Worm (Caenorhabditis elegans) whole organism, midembryonic: Measurements from ENCODE around the gene Y46E12A.2.

ENCODE experiments used
- flt-1 ChIP-seq: fragments of 200-800 bp; sonication (Bioruptor generic); IDR thresholded peaks from 2 replicates; pipeline ENCODE4 v1.3.6; 2022; ENCODE audit warnings: missing genetic modification characterization, missing compliant biosample characterization
- klf-2 ChIP-seq: fragments of 200-800 bp; sonication (Bioruptor generic); conservative IDR thresholded peaks from 2 replicates; pipeline ENCODE4 v1.3.6; 2022; ENCODE audit warnings: missing genetic modification reagents, missing genetic modification characterization, missing compliant biosample characterization
- ref-1 ChIP-seq: fragments of 200-800 bp; sonication (Bioruptor generic); conservative IDR thresholded peaks from 2 replicates; pipeline ENCODE4 v1.3.6; 2022; ENCODE audit warnings: missing genetic modification reagents, missing genetic modification characterization, missing compliant biosample characterization
- ztf-23 ChIP-seq: fragments of 200-800 bp; sonication (Bioruptor generic); IDR thresholded peaks from 2 replicates; pipeline ENCODE4 v1.3.6; 2022; ENCODE audit warnings: missing genetic modification reagents, missing genetic modification characterization, missing compliant biosample characterization

ce11 chrIII:1806183-1806798, 47.6 kb downstream of the Y46E12A.2 start:
- TF ChIP-seq klf-2 (GFP tag; lab: Robert Waterston, UW) = no peak
- no peak for TF ChIP-seq flt-1 (GFP tag; lab: Robert Waterston, UW)
- TF ChIP-seq ztf-23 (GFP tag; lab: Robert Waterston, UW) = no peak
- no peak for TF ChIP-seq ref-1 (GFP tag; lab: Robert Waterston, UW)
